Fruit fly (Drosophila melanogaster): Measurements from ENCODE around the gene SerRS.

SerRS gene

dm6 chr2L:3006925-3007426 is 30.2 kb downstream of the SerRS start:
- TF ChIP-seq kay (GFP tag; ENCODE audit: borderline replicate concordance) (no peak), CG14711 (tag; optimal IDR thresholded peaks at IDR 0.05) (no peak)

dm6 chr2L:3006194-3006593 is 31.0 kb downstream of the SerRS start:
- TF ChIP-seq CG14711 (tag; optimal IDR thresholded peaks at IDR 0.05) (no peak), Crg-1 (GFP tag; optimal IDR thresholded peaks at IDR 0.05) (no peak), CG12768 (GFP tag; optimal IDR thresholded peaks at IDR 0.05) (no peak), pad (GFP tag; optimal IDR thresholded peaks at IDR 0.05) (no peak), cic (GFP tag; optimal IDR thresholded peaks at IDR 0.05) (no peak), Hr96 (GFP tag; optimal IDR thresholded peaks at IDR 0.05) (no peak), CG5204 (GFP tag; optimal IDR thresholded peaks at IDR 0.05) (no peak), CG7101 (tag; optimal IDR thresholded peaks at IDR 0.05) (no peak), Mnt (GFP tag; optimal IDR thresholded peaks at IDR 0.05) (no peak), kay (GFP tag; ENCODE audit: borderline replicate concordance) (no peak)

dm6 chr2L:3005483-3005882 is 31.7 kb downstream of the SerRS start:
- TF ChIP-seq bab1 (GFP tag; optimal IDR thresholded peaks at IDR 0.05) (no peak), cic (GFP tag; optimal IDR thresholded peaks at IDR 0.05) (no peak), CG7101 (tag; optimal IDR thresholded peaks at IDR 0.05) (no peak), CG14711 (tag; optimal IDR thresholded peaks at IDR 0.05) (no peak), ovo (GFP tag; optimal IDR thresholded peaks at IDR 0.05) (no peak), cnc (optimal IDR thresholded peaks at IDR 0.05) (no peak), tj (GFP tag; optimal IDR thresholded peaks at IDR 0.05) (no peak), Clk (GFP tag; optimal IDR thresholded peaks at IDR 0.05) (no peak), CG1620 (GFP tag; optimal IDR thresholded peaks at IDR 0.05) (no peak)

- TF ChIP-seq Mnt (GFP tag; optimal IDR thresholded peaks at IDR 0.05) (no peak), CG5204 (GFP tag; optimal IDR thresholded peaks at IDR 0.05) (no peak), CG7101 (tag; optimal IDR thresholded peaks at IDR 0.05) (no peak), bab1 (GFP tag; optimal IDR thresholded peaks at IDR 0.05) (no peak)
Measured at dm6 chr2L:3004601-3005000, 32.6 kb downstream of the SerRS start.

dm6 chr2L:3003399-3003798 is 33.8 kb downstream of the SerRS start:
- TF ChIP-seq Clk (GFP tag; optimal IDR thresholded peaks at IDR 0.05) (no peak), cnc (optimal IDR thresholded peaks at IDR 0.05) (no peak), cic (GFP tag; optimal IDR thresholded peaks at IDR 0.05) (no peak), CG7045 (GFP tag; optimal IDR thresholded peaks at IDR 0.05) (no peak), Crg-1 (GFP tag; optimal IDR thresholded peaks at IDR 0.05) (no peak), ovo (GFP tag; optimal IDR thresholded peaks at IDR 0.05) (no peak), Mnt (GFP tag; optimal IDR thresholded peaks at IDR 0.05) (no peak), pad (GFP tag; optimal IDR thresholded peaks at IDR 0.05) (no peak), bab1 (GFP tag; optimal IDR thresholded peaks at IDR 0.05) (no peak), Hr96 (GFP tag; optimal IDR thresholded peaks at IDR 0.05) (no peak), CG1620 (GFP tag; optimal IDR thresholded peaks at IDR 0.05) (no peak), CG7101 (tag; optimal IDR thresholded peaks at IDR 0.05) (no peak), tj (GFP tag; optimal IDR thresholded peaks at IDR 0.05) (no peak), kay (GFP tag; ENCODE audit: borderline replicate concordance) (no peak), toe (GFP tag; optimal IDR thresholded peaks at IDR 0.05) (no peak), CG11617 (GFP tag; optimal IDR thresholded peaks at IDR 0.05) (no peak), CG14711 (tag; optimal IDR thresholded peaks at IDR 0.05) (no peak), CG33017 (tag; optimal IDR thresholded peaks at IDR 0.05) (no peak), CG12768 (GFP tag; optimal IDR thresholded peaks at IDR 0.05) (no peak)

dm6 chr2L:3001953-3002352 is 35.2 kb downstream of the SerRS start:
- TF ChIP-seq CG5204 (GFP tag; optimal IDR thresholded peaks at IDR 0.05): no peak
- TF ChIP-seq bab1 (GFP tag; optimal IDR thresholded peaks at IDR 0.05): no peak
- no peak for TF ChIP-seq pad (GFP tag; optimal IDR thresholded peaks at IDR 0.05)
- TF ChIP-seq Crg-1 (GFP tag; optimal IDR thresholded peaks at IDR 0.05): no peak
- no peak for TF ChIP-seq Hr96 (GFP tag; optimal IDR thresholded peaks at IDR 0.05)
- TF ChIP-seq Mnt (GFP tag; optimal IDR thresholded peaks at IDR 0.05): no peak
- no peak for TF ChIP-seq toe (GFP tag; optimal IDR thresholded peaks at IDR 0.05)
- TF ChIP-seq Clk (GFP tag; optimal IDR thresholded peaks at IDR 0.05): no peak
- TF ChIP-seq cic (GFP tag; optimal IDR thresholded peaks at IDR 0.05): no peak
- TF ChIP-seq CG11617 (GFP tag; optimal IDR thresholded peaks at IDR 0.05): no peak
- TF ChIP-seq cnc (optimal IDR thresholded peaks at IDR 0.05): no peak
- TF ChIP-seq kay (GFP tag; ENCODE audit: borderline replicate concordance): no peak

- TF ChIP-seq Crg-1 (GFP tag; optimal IDR thresholded peaks at IDR 0.05) (no peak), Clk (GFP tag; optimal IDR thresholded peaks at IDR 0.05) (no peak), CG7045 (GFP tag; optimal IDR thresholded peaks at IDR 0.05) (no peak), Hr96 (GFP tag; optimal IDR thresholded peaks at IDR 0.05) (no peak), CG14711 (tag; optimal IDR thresholded peaks at IDR 0.05) (no peak), bab1 (GFP tag; optimal IDR thresholded peaks at IDR 0.05) (no peak), cic (GFP tag; optimal IDR thresholded peaks at IDR 0.05) (no peak), CG33017 (tag; optimal IDR thresholded peaks at IDR 0.05) (no peak)
Measured at dm6 chr2L:3000517-3000934, 36.7 kb downstream of the SerRS start.

- TF ChIP-seq cnc (optimal IDR thresholded peaks at IDR 0.05): no peak
- TF ChIP-seq Mnt (GFP tag; optimal IDR thresholded peaks at IDR 0.05): no peak
- no peak for TF ChIP-seq CG5204 (GFP tag; optimal IDR thresholded peaks at IDR 0.05)
- TF ChIP-seq CG11617 (GFP tag; optimal IDR thresholded peaks at IDR 0.05): no peak
- no peak for TF ChIP-seq cic (GFP tag; optimal IDR thresholded peaks at IDR 0.05)
- TF ChIP-seq toe (GFP tag; optimal IDR thresholded peaks at IDR 0.05): no peak
- no peak for TF ChIP-seq CG33017 (tag; optimal IDR thresholded peaks at IDR 0.05)
- no peak for TF ChIP-seq kay (GFP tag; ENCODE audit: borderline replicate concordance)
- no peak for TF ChIP-seq CG14711 (tag; optimal IDR thresholded peaks at IDR 0.05)
- TF ChIP-seq CG7101 (tag; optimal IDR thresholded peaks at IDR 0.05): no peak
- no peak for TF ChIP-seq Crg-1 (GFP tag; optimal IDR thresholded peaks at IDR 0.05)
- no peak for TF ChIP-seq Clk (GFP tag; optimal IDR thresholded peaks at IDR 0.05)
- no peak for TF ChIP-seq Hr96 (GFP tag; optimal IDR thresholded peaks at IDR 0.05)
Measured at dm6 chr2L:2999609-3000008, 37.6 kb downstream of the SerRS start.

Data from whole organism, adult.